Worm (Caenorhabditis elegans): ENCODE results near the gene mpk-2.

mpk-2 gene

DNA sequence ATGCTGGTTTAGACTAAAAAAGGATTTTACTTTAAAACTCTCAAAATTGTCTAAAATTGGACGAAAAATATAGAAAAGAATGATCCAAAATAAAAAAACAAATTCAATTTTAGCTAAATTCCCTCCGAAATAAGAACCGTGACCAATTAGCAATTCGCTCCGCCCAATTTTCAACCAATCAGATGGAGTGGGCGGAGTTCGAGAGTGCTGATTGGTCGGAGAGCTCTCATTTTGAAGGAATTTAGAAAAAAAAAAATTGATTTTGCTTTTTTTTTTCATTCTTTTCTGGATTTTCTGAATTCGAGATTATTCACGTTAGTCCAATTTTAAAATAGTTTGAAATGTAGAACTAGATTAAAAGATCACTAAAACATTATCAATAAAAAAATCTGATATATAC is 4.9 kb upstream of the mpk-2 start:
- no peak for TF ChIP-seq ceh-88 (GFP tag; IDR thresholded peaks at IDR 0.05)
- no peak for TF ChIP-seq elt-2 (tag; optimal IDR thresholded peaks at IDR 0.05)
- TF ChIP-seq lin-14 (GFP tag; optimal IDR thresholded peaks at IDR 0.05), result no peak
- TF ChIP-seq aly-2 (tag; optimal IDR thresholded peaks at IDR 0.05), result no peak
- TF ChIP-seq grh-1 (GFP tag; IDR thresholded peaks at IDR 0.05), result no peak
- TF ChIP-seq nhr-90 (tag; optimal IDR thresholded peaks at IDR 0.05; ENCODE audit: poor library complexity), result no peak
- no peak for TF ChIP-seq nhr-12 (tag; optimal IDR thresholded peaks at IDR 0.05)
- TF ChIP-seq lir-3 (tag; optimal IDR thresholded peaks at IDR 0.05; ENCODE audit: poor library complexity), result no peak
- no peak for TF ChIP-seq hpl-2 (GFP tag; optimal IDR thresholded peaks at IDR 0.05)
- TF ChIP-seq zag-1 (tag; optimal IDR thresholded peaks at IDR 0.05), result no peak
- no peak for TF ChIP-seq egl-27 (tag; optimal IDR thresholded peaks at IDR 0.05)
- TF ChIP-seq swsn-7 (tag; optimal IDR thresholded peaks at IDR 0.05), result no peak
- no peak for TF ChIP-seq unc-30 (tag; optimal IDR thresholded peaks at IDR 0.05)
- no peak for TF ChIP-seq mep-1 (tag; optimal IDR thresholded peaks at IDR 0.05)
- no peak for TF ChIP-seq nhr-237 (tag; optimal IDR thresholded peaks at IDR 0.05)
- TF ChIP-seq nhr-84 (tag; optimal IDR thresholded peaks at IDR 0.05), result no peak
- TF ChIP-seq nhr-20 (tag; optimal IDR thresholded peaks at IDR 0.05), result no peak
- TF ChIP-seq hlh-17 (GFP tag; optimal IDR thresholded peaks at IDR 0.05; ENCODE audit: borderline replicate concordance), result no peak
- no peak for TF ChIP-seq fkh-4 (tag; optimal IDR thresholded peaks at IDR 0.05; ENCODE audit: borderline replicate concordance)
- TF ChIP-seq C16A3.4 (tag; optimal IDR thresholded peaks at IDR 0.05), result no peak

DNA sequence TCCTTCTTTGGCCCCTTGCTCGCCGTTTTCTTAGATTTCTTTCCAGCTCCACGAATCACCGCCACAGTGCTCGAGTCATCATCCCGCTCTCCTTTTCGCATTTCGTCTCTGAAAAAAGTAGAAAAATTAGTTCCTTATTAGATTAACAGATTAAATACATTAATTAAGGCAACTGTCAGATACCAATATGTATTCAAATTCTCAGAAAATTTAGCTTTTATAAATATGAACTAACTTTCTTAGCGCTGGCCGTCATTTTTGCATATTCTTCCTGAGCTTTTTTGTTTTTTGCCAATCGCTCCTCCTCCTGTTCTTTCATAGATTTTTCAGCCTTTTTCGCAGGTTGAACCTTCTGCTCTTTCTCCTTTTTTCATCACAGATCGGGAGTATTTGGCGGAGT is 4.3 kb upstream of the mpk-2 start, which contains the start of gene C04G6.6:
C04G6.6 (minus strand) TSS at position 101 of the 400 bp plus-strand sequence.
- TF ChIP-seq pax-3 (tag; optimal IDR thresholded peaks at IDR 0.05), result no peak
- no peak for TF ChIP-seq fkh-8 (tag; optimal IDR thresholded peaks at IDR 0.05)
- no peak for TF ChIP-seq nhr-47 (tag; optimal IDR thresholded peaks at IDR 0.05)
- no peak for TF ChIP-seq aly-2 (tag; optimal IDR thresholded peaks at IDR 0.05)
- TF ChIP-seq vab-15 (tag; optimal IDR thresholded peaks at IDR 0.05), result no peak

DNA sequence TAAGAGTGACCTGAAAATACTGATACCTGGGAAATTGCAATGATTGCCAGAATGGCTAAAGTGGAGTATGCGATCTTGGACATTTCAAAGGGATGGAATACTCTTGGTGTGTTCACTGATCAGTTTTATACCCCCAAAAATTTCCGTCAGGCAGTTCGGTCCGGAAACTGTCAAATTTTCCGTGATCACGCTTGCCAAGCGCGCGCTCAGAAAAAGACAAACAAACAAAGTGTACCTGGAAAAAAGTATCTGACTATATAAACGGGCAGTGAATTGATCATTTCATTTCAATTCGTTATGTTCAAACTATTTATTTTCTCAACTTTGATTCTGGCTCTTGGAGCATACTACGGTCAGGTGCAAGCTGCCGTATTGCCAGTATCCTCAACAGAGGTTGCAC is 2.2 kb upstream of the mpk-2 start, which contains the start of the genes idpb-3 and idpb-1:
idpb-3 (minus strand) TSS at position 101 of the 400 bp plus-strand sequence.
idpb-1 (plus strand) TSS at position 284 of the 400 bp plus-strand sequence.
- TF ChIP-seq efl-1 (optimal IDR thresholded peaks at IDR 0.05) (no peak), efl-1 (GFP tag; optimal IDR thresholded peaks at IDR 0.05 in 1 of 2) (peak in 1 of 2 experiments; percentile 53), nhr-28 (tag; optimal IDR thresholded peaks at IDR 0.05) (no peak)

DNA sequence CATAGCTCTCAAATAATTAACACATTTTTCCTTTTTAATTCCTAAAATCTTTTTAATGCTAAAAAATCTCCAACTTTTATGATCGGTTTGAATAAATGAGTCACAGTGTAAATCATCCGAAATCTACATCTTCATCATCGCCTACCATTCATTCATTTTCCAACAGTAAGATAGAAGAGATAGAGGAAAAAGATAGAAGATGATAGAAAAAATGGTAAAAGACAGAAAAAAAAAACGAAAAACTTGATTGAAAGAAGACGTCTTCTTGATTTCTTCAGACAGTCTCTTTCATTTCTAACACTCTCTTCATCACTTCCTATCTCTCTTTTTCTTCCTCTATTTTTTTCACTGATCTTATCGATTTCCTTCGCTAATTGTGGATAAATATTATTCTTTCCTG is 729 bp upstream of the mpk-2 start:
- TF ChIP-seq blmp-1 (tag; optimal IDR thresholded peaks at IDR 0.05), result peak; percentile 48
- TF ChIP-seq lin-14 (GFP tag; optimal IDR thresholded peaks at IDR 0.05), result peak; percentile 62
- TF ChIP-seq dpl-1 (GFP tag; optimal IDR thresholded peaks at IDR 0.05), result peak in 1 of 3 experiments; percentile 6
- TF ChIP-seq mdl-1 (tag; optimal IDR thresholded peaks at IDR 0.05), result no peak
- peak; percentile 81 for TF ChIP-seq nhr-85 (tag)
- no peak for TF ChIP-seq dsc-1 (tag; optimal IDR thresholded peaks at IDR 0.05)
- no peak for TF ChIP-seq xbp-1 (tag; optimal IDR thresholded peaks at IDR 0.05)

ce11 chrII:5105020-5105419 is 1.1 kb downstream of the mpk-2 start:
- TF ChIP-seq ceh-88 (GFP tag; IDR thresholded peaks at IDR 0.05), result peak; percentile 30; the same call in 1 of the 2 replicates
- peak; percentile 81 for TF ChIP-seq nhr-47 (tag; optimal IDR thresholded peaks at IDR 0.05)
- no peak for TF ChIP-seq nhr-237 (tag; optimal IDR thresholded peaks at IDR 0.05)
- peak; percentile 8 for TF ChIP-seq sox-4 (tag; optimal IDR thresholded peaks at IDR 0.05)
- TF ChIP-seq ztf-4 (tag; optimal IDR thresholded peaks at IDR 0.05), result no peak
- peak; percentile 73 for TF ChIP-seq nhr-71 (tag; optimal IDR thresholded peaks at IDR 0.05)
- TF ChIP-seq hpl-2 (GFP tag; optimal IDR thresholded peaks at IDR 0.05), result no peak
- peak; percentile 72 for TF ChIP-seq nhr-20 (tag; optimal IDR thresholded peaks at IDR 0.05)
- peak in 1 of 2 experiments; percentile 31 for TF ChIP-seq egl-27 (tag; optimal IDR thresholded peaks at IDR 0.05)
- peak; percentile 79 for TF ChIP-seq elt-2 (tag; optimal IDR thresholded peaks at IDR 0.05)
- peak; percentile 3 for TF ChIP-seq efl-3 (GFP tag; optimal IDR thresholded peaks at IDR 0.05)
- TF ChIP-seq aly-2 (tag; optimal IDR thresholded peaks at IDR 0.05), result peak; percentile 78
- TF ChIP-seq ets-5 (GFP tag; IDR thresholded peaks at IDR 0.05), result no peak
- TF ChIP-seq unc-62 (GFP tag; optimal IDR thresholded peaks at IDR 0.05), result no peak
- peak; percentile 60 for TF ChIP-seq ama-1 (optimal IDR thresholded peaks at IDR 0.05)
- peak; percentile 63 for TF ChIP-seq swsn-7 (tag; optimal IDR thresholded peaks at IDR 0.05)
- no peak for TF ChIP-seq nhr-11 (tag; optimal IDR thresholded peaks at IDR 0.05)
- TF ChIP-seq nhr-28 (tag; optimal IDR thresholded peaks at IDR 0.05), result no peak
- TF ChIP-seq zip-4 (GFP tag; optimal IDR thresholded peaks at IDR 0.05), result no peak
- peak; percentile 59 for TF ChIP-seq lir-3 (tag; optimal IDR thresholded peaks at IDR 0.05; ENCODE audit: poor library complexity)
- TF ChIP-seq C16A3.4 (tag; optimal IDR thresholded peaks at IDR 0.05), result peak; percentile 86
- TF ChIP-seq lin-15B (tag; optimal IDR thresholded peaks at IDR 0.05), result no peak
- no peak for TF ChIP-seq ceh-90 (tag; optimal IDR thresholded peaks at IDR 0.05)
- no peak for TF ChIP-seq egl-13 (tag; optimal IDR thresholded peaks at IDR 0.05)
